Worm (Caenorhabditis elegans) whole organism, L4/young adult: ENCODE measurements around the gene T01G5.7.

Source experiments
- W03F9.2 ChIP-seq: fragments of 150-350 bp; optimal IDR thresholded peaks from 2 replicates; lab custom pipeline; 2014; ENCODE audit warnings: missing biosample characterization, missing genetic modification characterization
- dao-5 ChIP-seq: sonication (generic microtip); optimal IDR thresholded peaks from 2 replicates; lab custom pipeline; 2016; ENCODE audit warnings: missing genotype, missing genetic modification characterization, moderate library complexity, missing compliant biosample characterization
- him-1 ChIP-seq: sonication (generic microtip); optimal IDR thresholded peaks from 2 replicates; lab custom pipeline; 2016; ENCODE audit warnings: missing genotype, missing genetic modification reagents, missing genetic modification characterization, missing compliant biosample characterization

Gene T01G5.7

DNA sequence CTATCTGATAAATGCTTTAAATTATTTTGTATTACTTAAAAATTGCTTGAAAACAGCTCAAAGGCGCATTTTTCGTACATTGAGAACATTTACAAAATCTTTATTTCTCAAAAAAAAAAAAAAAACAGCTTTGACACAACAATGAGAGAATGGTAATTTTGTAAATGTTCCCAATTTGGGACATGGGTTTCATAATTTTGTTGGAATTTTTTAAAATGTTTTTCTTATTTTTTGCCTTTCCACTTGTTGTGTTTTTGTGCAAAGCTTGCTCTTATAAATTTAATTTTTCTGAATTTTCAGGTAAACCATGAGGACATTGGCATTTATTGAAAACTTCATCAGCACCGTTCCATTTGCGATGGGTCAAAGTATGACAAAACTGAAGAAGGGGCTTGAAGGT lies at the start of gene T01G5.7:
Gene T01G5.7, plus strand, starts transcription at position 301 of the 400 bp plus-strand sequence.
- no peak for TF ChIP-seq dao-5 (tag; lab: Kevin White, UChicago)
- TF ChIP-seq him-1 = no peak
- no peak for TF ChIP-seq W03F9.2 (tag; lab: Kevin White, UChicago)

DNA sequence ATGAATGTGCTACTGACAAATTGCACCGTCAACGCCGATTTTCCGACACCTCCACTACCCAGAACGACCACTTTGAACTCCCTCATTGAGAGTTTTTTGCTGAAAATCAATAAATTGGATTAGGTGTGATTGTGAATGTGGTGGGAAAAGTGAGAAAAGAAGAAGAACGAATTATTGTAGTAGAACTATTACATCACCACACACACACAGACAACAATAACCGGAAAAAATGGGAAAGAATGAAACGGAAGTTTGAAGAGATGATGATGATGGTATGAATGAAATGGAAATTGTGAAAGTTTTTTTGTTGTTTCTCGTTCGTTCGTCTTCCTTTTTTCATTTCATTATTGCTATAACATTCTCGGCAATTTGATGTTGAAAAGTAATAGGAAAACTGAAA lies 47.8 kb upstream of the T01G5.7 start, which contains the start of gene rap-2:
Gene rap-2, minus strand, starts transcription at position 101 of the 400 bp plus-strand sequence.
- TF ChIP-seq him-1 (no peak), dao-5 (tag; lab: Kevin White, UChicago) (no peak), W03F9.2 (tag; lab: Kevin White, UChicago) (no peak)

DNA sequence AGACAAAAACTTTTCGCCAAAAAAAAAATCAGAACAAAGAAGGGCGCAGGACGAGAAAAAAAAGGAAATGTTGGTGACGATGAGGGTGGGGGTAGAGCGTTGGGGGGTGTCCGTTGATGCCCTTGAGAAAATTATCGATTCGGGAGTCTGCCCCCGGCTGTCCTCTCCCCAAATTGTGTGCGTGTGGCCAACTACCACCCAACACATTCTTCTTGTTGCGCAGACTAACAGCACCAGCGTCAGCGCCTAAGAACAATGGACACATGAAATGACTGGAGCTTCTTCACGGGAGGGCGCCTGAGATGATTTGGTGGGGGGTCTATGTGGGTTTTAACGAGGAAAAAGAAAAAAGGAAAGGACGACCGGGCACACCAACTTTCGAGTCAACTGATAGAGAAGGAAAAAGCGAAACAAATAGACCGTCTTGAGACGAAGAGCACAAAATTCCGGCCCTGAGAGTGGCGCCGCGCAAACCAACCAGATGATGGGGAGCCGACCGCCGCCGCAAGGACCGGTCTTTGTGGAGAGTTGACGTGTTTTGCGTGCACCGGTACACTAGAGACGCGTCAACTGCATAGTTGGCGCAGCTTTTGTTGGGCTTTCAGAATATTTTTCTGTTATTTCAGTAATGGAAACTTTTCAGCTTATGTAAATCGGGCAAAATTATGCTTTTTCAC lies 46.6 kb upstream of the T01G5.7 start, which contains the start of gene C25D7.9:
Gene C25D7.9, plus strand, starts transcription at position 68 of the 677 bp plus-strand sequence.
- TF ChIP-seq W03F9.2 (tag; lab: Kevin White, UChicago) = no peak
- TF ChIP-seq dao-5 (tag; lab: Kevin White, UChicago) = no peak
- no peak for TF ChIP-seq him-1

DNA sequence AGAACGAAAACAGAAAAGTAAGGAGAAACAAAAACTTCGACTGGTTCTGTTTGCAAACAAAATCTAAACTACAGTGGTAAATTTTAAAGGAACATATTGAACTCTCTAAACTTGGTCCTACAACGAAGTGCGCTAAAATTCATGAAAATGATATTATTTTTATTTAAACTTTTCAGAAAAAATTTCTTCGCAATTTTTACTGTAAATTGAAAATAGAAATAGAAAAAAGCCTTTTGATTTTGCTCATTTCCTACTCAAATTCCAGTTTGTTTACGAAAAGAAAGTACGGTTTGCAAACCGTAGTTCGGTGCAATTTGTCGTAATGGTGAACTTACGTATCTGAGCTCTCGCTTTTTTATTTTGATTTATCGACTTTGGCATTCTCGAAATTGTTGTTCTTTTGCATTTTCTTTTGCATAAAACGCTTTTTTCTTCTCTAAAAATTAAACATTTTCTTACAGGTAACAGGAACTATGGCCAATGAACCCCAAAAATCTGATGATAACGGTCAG lies 45.9 kb upstream of the T01G5.7 start, which contains the start of gene otub-1:
Gene otub-1, plus strand, starts transcription at position 462 of the 512 bp plus-strand sequence.
- no peak for TF ChIP-seq dao-5 (tag; lab: Kevin White, UChicago)
- TF ChIP-seq W03F9.2 (tag; lab: Kevin White, UChicago) = no peak
- no peak for TF ChIP-seq him-1

DNA sequence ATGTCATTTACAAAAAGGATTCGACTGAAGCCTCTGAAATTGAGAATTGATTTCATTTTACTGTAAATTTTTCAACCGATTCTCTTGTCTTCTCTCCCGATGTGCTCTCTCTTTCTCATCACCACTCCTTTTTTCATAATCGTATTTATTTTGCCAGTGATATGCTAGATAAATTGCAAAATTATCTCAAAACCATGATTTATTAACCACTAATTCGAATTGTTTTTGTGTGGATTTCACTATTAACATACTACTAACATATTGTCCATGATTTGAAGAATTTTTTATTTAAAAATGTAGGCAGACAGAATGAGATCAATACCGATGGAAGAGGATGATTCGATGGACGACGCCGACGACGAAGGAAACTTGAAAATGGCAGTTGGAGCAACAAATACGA lies 44.6 kb upstream of the T01G5.7 start, which contains the start of gene C25D7.10:
Gene C25D7.10, plus strand, starts transcription at position 301 of the 400 bp plus-strand sequence.
- no peak for TF ChIP-seq him-1
- no peak for TF ChIP-seq W03F9.2 (tag; lab: Kevin White, UChicago)
- TF ChIP-seq dao-5 (tag; lab: Kevin White, UChicago) = no peak

DNA sequence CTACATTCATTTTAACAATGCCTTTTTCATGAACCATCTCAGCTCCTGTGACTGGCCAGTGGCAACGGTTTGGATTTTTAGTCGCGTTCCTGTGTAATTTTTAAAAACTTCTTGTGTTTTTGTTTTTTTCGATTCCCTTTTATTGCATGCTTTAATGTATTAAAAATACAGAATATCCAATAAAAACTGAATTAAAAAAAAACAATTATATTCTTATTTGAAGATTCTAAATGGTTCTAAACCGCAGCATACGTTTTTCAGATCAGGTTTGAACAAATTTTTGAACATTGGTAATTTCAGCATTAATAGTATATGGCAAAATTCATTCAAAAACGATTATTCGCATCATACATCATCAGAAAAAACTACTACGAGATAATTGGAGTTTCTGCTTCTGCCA lies 43.4 kb upstream of the T01G5.7 start, which contains the start of gene dnj-3:
Gene dnj-3, plus strand, starts transcription at position 301 of the 400 bp plus-strand sequence.
- no peak for TF ChIP-seq W03F9.2 (tag; lab: Kevin White, UChicago)
- no peak for TF ChIP-seq him-1
- no peak for TF ChIP-seq dao-5 (tag; lab: Kevin White, UChicago)

DNA sequence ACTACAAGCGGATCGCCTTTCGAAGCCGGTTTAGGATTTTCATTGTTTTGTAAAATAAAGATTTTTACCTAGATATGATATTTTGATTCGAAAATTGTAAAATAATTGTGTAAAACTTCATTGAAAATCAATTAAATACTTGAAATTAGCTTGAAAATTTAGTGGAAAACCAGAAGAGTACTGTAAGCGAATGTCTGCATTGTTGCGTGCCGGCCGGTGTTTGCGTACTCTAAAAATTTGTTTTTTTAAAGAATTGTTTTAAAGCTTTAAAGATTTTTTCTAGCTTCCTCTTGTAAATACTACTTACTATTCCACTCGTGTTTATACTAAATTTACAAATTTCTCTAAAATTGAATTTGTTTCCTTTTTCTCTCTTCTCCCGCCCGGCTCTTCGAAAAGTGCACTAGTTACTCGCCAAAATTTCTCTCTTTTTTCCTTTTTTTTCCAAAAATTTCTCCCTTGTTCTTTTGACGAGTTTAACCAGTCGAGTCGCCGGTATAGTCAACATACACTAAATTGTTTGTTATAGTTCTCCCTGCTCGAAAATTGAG lies 42.2 kb upstream of the T01G5.7 start:
- TF ChIP-seq dao-5 (tag; lab: Kevin White, UChicago) (no peak), W03F9.2 (tag; lab: Kevin White, UChicago) (no peak), him-1 (no peak)

DNA sequence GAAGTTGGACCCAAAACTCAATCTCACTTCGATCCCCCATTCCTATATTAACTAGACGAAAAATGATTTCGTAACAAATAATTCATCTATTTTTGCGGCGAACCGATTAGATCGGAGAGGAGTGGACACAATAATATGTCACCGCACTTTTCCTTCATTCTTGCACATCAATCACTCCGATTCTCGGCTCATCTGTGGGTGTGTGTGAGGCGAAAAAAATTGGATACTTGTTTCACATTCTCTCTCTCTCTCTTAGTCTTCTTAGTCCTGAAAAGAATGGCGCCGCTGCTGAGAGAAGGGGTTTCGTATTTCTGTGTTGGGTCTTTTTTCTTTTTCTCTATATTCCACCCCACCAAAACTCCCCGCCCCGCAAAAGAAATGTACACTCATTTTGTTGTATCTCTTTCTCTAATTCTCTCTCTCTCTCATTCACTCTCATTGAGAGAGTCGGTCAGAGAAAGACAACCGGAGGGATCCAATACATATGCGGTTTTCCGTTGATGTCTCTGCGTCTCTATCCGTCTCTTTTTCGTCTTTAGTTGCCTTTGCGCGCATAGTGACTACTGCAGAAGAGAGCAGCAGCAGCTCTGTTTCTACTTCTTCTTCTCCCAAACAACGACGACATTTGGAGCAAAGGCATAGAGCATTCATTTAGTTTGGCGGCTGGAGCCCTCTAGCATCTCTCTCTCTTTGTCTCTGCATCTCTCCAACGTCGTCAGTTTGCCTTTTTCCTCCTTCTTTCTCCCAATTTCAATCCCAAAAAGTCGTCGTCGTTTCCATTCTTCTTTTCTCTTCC lies 40.5 kb upstream of the T01G5.7 start, which contains the start of gene unc-76:
Gene unc-76, plus strand, starts transcription at position 746 of the 796 bp plus-strand sequence.
- TF ChIP-seq him-1 = peak; percentile 68
- TF ChIP-seq dao-5 (tag; lab: Kevin White, UChicago) = no peak
- TF ChIP-seq W03F9.2 (tag; lab: Kevin White, UChicago) = no peak

DNA sequence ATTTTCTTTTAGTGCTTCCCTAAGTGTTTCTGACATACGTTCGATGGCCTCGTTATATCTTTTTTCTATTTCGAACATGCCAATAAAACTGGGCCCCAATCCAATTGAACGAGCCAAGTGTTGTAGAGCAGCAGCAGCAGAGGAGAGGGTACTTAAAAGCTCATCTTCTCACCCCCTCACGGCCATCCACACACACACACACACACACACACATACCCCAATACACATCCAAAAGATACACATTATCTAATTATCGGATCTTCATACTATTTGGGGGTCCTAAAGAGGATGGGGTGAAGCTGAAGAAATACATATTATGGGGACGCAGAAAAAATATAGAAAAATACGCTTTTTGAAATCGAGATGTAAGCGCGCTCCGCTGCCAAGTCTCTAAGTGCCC lies 39.0 kb upstream of the T01G5.7 start:
- TF ChIP-seq him-1 = no peak
- no peak for TF ChIP-seq W03F9.2 (tag; lab: Kevin White, UChicago)
- no peak for TF ChIP-seq dao-5 (tag; lab: Kevin White, UChicago)

DNA sequence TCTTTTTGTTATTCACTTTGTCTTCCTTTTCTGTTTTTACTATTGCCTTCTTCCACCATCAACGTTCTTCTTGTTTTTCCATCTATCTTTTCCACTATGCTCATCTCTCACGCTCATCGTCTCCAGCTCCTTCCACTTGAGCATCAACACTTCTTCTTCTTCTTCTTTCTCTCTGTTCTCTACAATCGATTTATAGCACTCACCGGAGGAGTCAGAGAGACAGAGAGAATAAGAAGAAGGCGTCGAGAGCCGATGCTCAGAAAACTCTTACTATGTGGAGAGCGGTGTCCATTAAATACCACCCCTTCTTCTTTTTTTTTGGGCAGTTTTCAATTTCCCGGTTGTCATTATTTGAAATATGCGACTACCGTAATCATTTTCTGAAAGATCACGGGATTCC lies 36.9 kb upstream of the T01G5.7 start:
- TF ChIP-seq W03F9.2 (tag; lab: Kevin White, UChicago) = no peak
- TF ChIP-seq him-1 = peak; percentile 3
- TF ChIP-seq dao-5 (tag; lab: Kevin White, UChicago) = no peak

DNA sequence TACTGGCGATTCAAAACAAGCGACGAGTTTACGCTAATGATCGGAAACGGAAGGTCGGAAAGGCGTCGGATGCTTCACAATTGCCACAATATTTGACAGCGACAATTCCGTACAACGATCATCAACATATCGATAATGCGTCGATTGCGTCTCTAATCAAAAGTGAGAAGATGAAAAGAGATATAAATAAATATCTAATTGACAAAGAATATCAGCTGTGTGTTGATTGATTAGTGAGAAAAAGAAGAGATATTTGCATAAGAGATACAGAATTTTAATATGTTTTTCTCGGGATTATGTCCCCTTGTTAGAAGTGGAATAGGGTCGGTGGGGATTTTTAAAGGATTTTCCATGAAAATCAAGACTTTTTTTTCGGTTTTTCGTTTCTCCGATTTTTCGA lies 33.2 kb upstream of the T01G5.7 start:
- TF ChIP-seq W03F9.2 (tag; lab: Kevin White, UChicago) (no peak), him-1 (no peak), dao-5 (tag; lab: Kevin White, UChicago) (no peak)

DNA sequence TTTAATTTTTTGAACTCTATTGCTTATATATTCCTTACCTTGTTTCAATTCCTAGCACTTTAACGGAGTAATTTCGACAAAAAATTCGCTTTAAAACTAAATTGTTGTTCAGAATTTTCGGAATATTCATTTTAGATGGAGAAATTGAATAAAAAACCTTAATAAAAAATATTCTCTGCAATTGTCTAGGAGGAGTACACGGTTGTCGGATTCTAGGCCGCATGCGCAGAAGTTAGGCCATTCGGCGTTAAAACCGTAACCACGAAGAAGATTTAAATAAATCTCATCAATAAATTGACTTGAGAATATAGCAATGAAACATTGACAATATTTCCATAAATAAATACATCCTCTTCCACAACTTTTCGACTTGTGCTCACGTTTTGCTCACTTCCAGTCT lies 29.5 kb upstream of the T01G5.7 start, which contains the start of the genes C01G10.10 and C01G10.9:
Gene C01G10.10, minus strand, starts transcription at position 151 of the 400 bp plus-strand sequence.
Gene C01G10.9, plus strand, starts transcription at position 240 of the 400 bp plus-strand sequence.
- TF ChIP-seq him-1 (peak; percentile 61), W03F9.2 (tag; lab: Kevin White, UChicago) (peak; percentile 72), dao-5 (tag; lab: Kevin White, UChicago) (no peak)

DNA sequence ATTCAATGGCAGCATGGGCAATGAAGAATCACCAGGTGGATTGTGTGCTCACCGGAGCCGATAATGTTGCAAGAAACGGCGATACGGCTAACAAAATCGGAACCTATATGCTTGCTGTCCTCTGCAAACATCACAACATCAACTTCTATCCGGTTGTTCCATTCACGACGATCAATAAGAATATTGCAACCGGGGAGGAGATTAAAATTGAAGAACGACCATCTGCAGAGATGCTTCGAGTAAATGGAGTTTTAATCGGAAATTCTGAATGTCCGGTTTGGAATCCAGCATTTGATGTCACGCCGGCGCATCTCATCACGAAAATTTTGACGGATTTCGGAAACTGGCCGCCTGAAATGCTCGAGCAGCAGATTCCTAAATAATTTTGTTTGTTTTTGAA lies 28.1 kb upstream of the T01G5.7 start:
- TF ChIP-seq W03F9.2 (tag; lab: Kevin White, UChicago) = no peak
- TF ChIP-seq him-1 = no peak
- no peak for TF ChIP-seq dao-5 (tag; lab: Kevin White, UChicago)
